Worm (Caenorhabditis elegans): ENCODE measurements around the gene unc-34.

unc-34 gene

DNA sequence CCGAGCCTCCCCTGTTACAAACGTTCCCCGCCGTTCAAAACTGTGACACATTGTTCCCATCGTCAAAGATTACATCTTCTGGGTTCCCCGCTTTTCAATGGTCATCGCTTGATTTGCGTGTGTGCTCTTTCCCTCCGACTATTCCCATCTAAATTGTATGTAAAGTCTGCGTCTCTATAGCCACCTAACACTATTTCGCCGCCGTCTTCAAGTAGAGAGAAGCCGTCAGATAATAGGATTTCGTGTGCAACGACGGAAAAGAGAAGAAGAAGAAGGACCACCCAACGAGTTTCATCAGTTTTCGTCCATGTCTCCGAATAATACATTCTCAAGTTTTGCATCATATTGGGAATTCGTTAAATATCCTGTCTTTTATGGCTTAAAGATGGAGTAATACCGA is 16.3 kb upstream of the unc-34 start (continued):
- no peak for TF ChIP-seq nhr-237 (tag; optimal IDR thresholded peaks at IDR 0.05)
- TF ChIP-seq dsc-1 (tag; optimal IDR thresholded peaks at IDR 0.05) = peak; percentile 6
- TF ChIP-seq xbp-1 (tag; optimal IDR thresholded peaks at IDR 0.05) = peak; percentile 16
- no peak for TF ChIP-seq lin-39 (tag; optimal IDR thresholded peaks at IDR 0.05)
- TF ChIP-seq mdl-1 (tag; optimal IDR thresholded peaks at IDR 0.05) = no peak
- no peak for TF ChIP-seq sptf-1 (tag; optimal IDR thresholded peaks at IDR 0.05)
- TF ChIP-seq ztf-4 (tag; optimal IDR thresholded peaks at IDR 0.05) = no peak
- TF ChIP-seq ceh-63 (GFP tag; optimal IDR thresholded peaks at IDR 0.05) = no peak
- no peak for TF ChIP-seq nhr-84 (tag; optimal IDR thresholded peaks at IDR 0.05)
- TF ChIP-seq nhr-76 (tag; optimal IDR thresholded peaks at IDR 0.05) = no peak
- no peak for TF ChIP-seq ztf-11 (tag; optimal IDR thresholded peaks at IDR 0.05)
- TF ChIP-seq ama-1 (optimal IDR thresholded peaks at IDR 0.05) = no peak
- TF ChIP-seq lin-14 (GFP tag; optimal IDR thresholded peaks at IDR 0.05) = peak; percentile 98
- no peak for TF ChIP-seq grh-1 (GFP tag; IDR thresholded peaks at IDR 0.05)
- TF ChIP-seq sup-37 (GFP tag; optimal IDR thresholded peaks at IDR 0.05) = no peak
- TF ChIP-seq ets-5 (GFP tag; IDR thresholded peaks at IDR 0.05) = no peak
- TF ChIP-seq skn-1 (tag; optimal IDR thresholded peaks at IDR 0.05) = no peak
- TF ChIP-seq alr-1 (tag; optimal IDR thresholded peaks at IDR 0.05; ENCODE audit: borderline replicate concordance) = no peak
- peak; percentile 3 for TF ChIP-seq snu-23 (GFP tag; optimal IDR thresholded peaks at IDR 0.05)
- TF ChIP-seq unc-62 (GFP tag; optimal IDR thresholded peaks at IDR 0.05) = no peak
- no peak for TF ChIP-seq blmp-1 (tag; optimal IDR thresholded peaks at IDR 0.05)
- no peak for TF ChIP-seq mef-2 (tag; optimal IDR thresholded peaks at IDR 0.05)
- TF ChIP-seq pqm-1 (tag; optimal IDR thresholded peaks at IDR 0.05) = no peak
- TF ChIP-seq C34B4.2 (tag; optimal IDR thresholded peaks at IDR 0.05) = no peak
- no peak for TF ChIP-seq fkh-4 (tag; optimal IDR thresholded peaks at IDR 0.05; ENCODE audit: borderline replicate concordance)
- TF ChIP-seq ceh-90 (tag; optimal IDR thresholded peaks at IDR 0.05) = no peak
- no peak for TF ChIP-seq egl-27 (tag; optimal IDR thresholded peaks at IDR 0.05)
- TF ChIP-seq zip-4 (GFP tag; optimal IDR thresholded peaks at IDR 0.05) = no peak
- TF ChIP-seq unc-86 (tag; optimal IDR thresholded peaks at IDR 0.05) = peak; percentile 16
- no peak for TF ChIP-seq hlh-17 (GFP tag; optimal IDR thresholded peaks at IDR 0.05; ENCODE audit: borderline replicate concordance)
- TF ChIP-seq C04F5.9 (tag; optimal IDR thresholded peaks at IDR 0.05) = no peak
- no peak for TF ChIP-seq nhr-12 (tag; optimal IDR thresholded peaks at IDR 0.05)
- TF ChIP-seq elt-3 (tag; optimal IDR thresholded peaks at IDR 0.05) = no peak
- TF ChIP-seq hpl-2 (GFP tag; optimal IDR thresholded peaks at IDR 0.05) = no peak
- TF ChIP-seq C16A3.4 (tag; optimal IDR thresholded peaks at IDR 0.05) = no peak
- no peak for TF ChIP-seq egl-13 (tag; optimal IDR thresholded peaks at IDR 0.05)
- TF ChIP-seq nhr-90 (tag; optimal IDR thresholded peaks at IDR 0.05; ENCODE audit: poor library complexity) = no peak
- TF ChIP-seq lin-13 (GFP tag; optimal IDR thresholded peaks at IDR 0.05) = no peak
- TF ChIP-seq pax-3 (tag; optimal IDR thresholded peaks at IDR 0.05) = no peak
- peak; percentile 6 for TF ChIP-seq ceh-8 (GFP tag; optimal IDR thresholded peaks at IDR 0.05)
- no peak for TF ChIP-seq sox-4 (tag; optimal IDR thresholded peaks at IDR 0.05)
- TF ChIP-seq jun-1 (tag; optimal IDR thresholded peaks at IDR 0.05) = no peak
- TF ChIP-seq hlh-4 (tag; optimal IDR thresholded peaks at IDR 0.05) = no peak
- no peak for TF ChIP-seq unc-130 (tag; optimal IDR thresholded peaks at IDR 0.05)
- TF ChIP-seq isw-1 (GFP tag; IDR thresholded peaks at IDR 0.05) = no peak
- TF ChIP-seq tlp-1 (tag; optimal IDR thresholded peaks at IDR 0.05) = no peak
- no peak for TF ChIP-seq swsn-7 (tag; optimal IDR thresholded peaks at IDR 0.05)
- no peak for TF ChIP-seq nhr-20 (tag; optimal IDR thresholded peaks at IDR 0.05)
- no peak for TF ChIP-seq elt-2 (tag; optimal IDR thresholded peaks at IDR 0.05)
- no peak for TF ChIP-seq mab-9 (GFP tag; IDR thresholded peaks at IDR 0.05)
- peak in 1 of 3 experiments; percentile 33 for TF ChIP-seq dpl-1 (GFP tag; optimal IDR thresholded peaks at IDR 0.05)
- TF ChIP-seq pag-3 (tag; optimal IDR thresholded peaks at IDR 0.05; ENCODE audit: borderline replicate concordance, insufficient read depth) = no peak
- TF ChIP-seq snpc-4 (tag; optimal IDR thresholded peaks at IDR 0.05) = no peak
- TF ChIP-seq ceh-88 (GFP tag; IDR thresholded peaks at IDR 0.05) = no peak

All from whole organism, L1 larva.